Worm (Caenorhabditis elegans): ENCODE data around the gene srw-42.

The srw-42 gene

DNA sequence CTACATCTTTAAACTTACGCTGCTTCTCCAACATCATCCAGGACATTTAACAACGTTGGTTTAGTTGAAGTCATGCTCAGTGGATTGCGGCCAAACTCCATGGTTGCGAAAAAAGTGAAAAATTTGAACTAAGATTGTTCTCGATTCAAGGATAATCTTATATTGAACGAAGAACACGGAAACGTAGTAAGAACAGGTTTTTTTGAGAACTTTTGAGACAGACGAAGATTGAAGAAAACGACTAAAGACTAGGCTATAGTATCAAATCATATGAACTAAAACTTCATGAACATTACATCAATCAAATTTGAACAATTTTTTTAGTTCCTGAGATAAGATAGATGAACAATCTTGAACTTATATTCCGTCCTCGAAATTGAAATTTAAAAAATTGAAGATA lies 46.5 kb downstream of the srw-42 start, which contains the start of gene W06G6.10:
Gene W06G6.10 (minus strand): TSS at position 101 of the 400 bp plus-strand sequence.
- TF ChIP-seq tra-4 (tag; optimal IDR thresholded peaks at IDR 0.05) (no peak), sea-1 (GFP tag; conservative IDR thresholded peaks at IDR 0.05) (no peak), hmg-4 (GFP tag; optimal IDR thresholded peaks at IDR 0.05) (no peak), aly-1 (tag; optimal IDR thresholded peaks at IDR 0.05) (no peak), hnd-1 (tag; optimal IDR thresholded peaks at IDR 0.05) (no peak), F13C5.2 (tag; optimal IDR thresholded peaks at IDR 0.05) (no peak), ceh-36 (tag; optimal IDR thresholded peaks at IDR 0.05) (no peak), flt-1 (GFP tag; IDR thresholded peaks at IDR 0.05) (no peak), tbx-37 (GFP tag; conservative IDR thresholded peaks at IDR 0.05) (no peak), ama-1 (optimal IDR thresholded peaks at IDR 0.05) (no peak), B0310.2 (tag; optimal IDR thresholded peaks at IDR 0.05) (no peak)

DNA sequence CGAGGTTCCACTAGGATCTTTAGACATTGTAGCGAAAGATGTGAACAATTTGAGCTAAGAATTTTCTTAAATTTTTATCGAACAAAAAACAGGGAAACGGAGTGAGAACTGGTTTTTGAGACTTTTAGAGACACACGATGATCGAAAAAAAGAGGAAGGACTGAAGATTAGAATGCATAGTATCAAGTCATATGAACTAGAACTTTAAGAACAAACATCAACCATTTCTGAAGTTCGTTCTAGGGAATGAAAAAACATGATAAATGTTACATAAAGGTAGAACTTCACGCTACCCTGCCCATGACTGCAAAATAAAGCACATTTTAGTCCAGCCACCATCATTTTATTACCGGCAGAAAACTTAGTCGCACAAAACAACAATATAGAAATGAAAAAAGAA lies 47.3 kb downstream of the srw-42 start, which contains the start of gene W06G6.9:
Gene W06G6.9 (minus strand): TSS at position 101 of the 400 bp plus-strand sequence.
- TF ChIP-seq flt-1 (GFP tag; IDR thresholded peaks at IDR 0.05) (no peak), hmg-4 (GFP tag; optimal IDR thresholded peaks at IDR 0.05) (no peak), tra-4 (tag; optimal IDR thresholded peaks at IDR 0.05) (no peak), ama-1 (optimal IDR thresholded peaks at IDR 0.05) (no peak), hnd-1 (tag; optimal IDR thresholded peaks at IDR 0.05) (no peak), ceh-13 (GFP tag; optimal IDR thresholded peaks at IDR 0.05) (no peak), aly-1 (tag; optimal IDR thresholded peaks at IDR 0.05) (no peak), B0310.2 (tag; optimal IDR thresholded peaks at IDR 0.05) (no peak), scrt-1 (GFP tag; IDR thresholded peaks at IDR 0.05) (no peak), ceh-36 (tag; optimal IDR thresholded peaks at IDR 0.05) (no peak), pes-1 (GFP tag; IDR thresholded peaks at IDR 0.05) (no peak), F13C5.2 (tag; optimal IDR thresholded peaks at IDR 0.05) (no peak), hmbx-1 (tag; optimal IDR thresholded peaks at IDR 0.05) (no peak), sea-1 (GFP tag; conservative IDR thresholded peaks at IDR 0.05) (no peak)

DNA sequence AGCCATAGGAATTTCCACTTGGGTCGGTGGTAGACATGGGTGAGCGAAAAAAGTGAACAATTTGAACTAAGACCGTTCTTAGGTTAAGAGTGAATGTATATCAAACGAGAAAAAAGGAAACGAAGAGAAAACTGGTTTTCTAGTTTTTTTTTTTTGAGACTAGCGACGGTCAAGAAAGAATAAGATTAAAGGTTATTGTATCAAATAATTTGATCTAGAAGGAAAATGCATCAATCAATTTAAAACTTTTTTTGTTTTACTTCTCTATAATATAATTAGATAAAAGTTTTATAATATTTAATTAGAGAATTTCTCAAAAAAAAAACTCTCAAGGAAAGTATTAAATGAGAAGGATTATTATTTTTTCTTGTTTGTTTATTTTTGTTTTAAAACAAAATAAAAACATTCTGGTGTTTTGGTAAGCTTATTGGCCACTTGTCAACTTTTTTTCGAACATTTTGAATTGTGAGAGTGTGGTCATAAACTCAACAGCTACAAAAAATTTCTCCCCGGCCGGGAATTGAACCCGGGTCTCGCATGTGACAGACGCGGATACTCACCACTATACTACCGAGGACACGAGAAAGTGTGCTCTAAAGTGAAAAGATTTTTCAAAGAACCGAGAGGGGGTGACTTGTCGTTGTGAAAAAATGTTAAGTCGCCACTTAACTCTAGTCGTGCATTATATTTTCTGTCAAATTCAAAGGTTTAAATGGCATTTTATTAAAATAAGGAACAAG lies 48.3 kb downstream of the srw-42 start, which contains the start of gene W06G6.17:
Gene W06G6.17 (minus strand): TSS at position 51 of the 740 bp plus-strand sequence.
- no peak for TF ChIP-seq ceh-36 (tag; optimal IDR thresholded peaks at IDR 0.05)
- TF ChIP-seq tbx-37 (GFP tag; conservative IDR thresholded peaks at IDR 0.05) = no peak
- no peak for TF ChIP-seq ama-1 (optimal IDR thresholded peaks at IDR 0.05)
- no peak for TF ChIP-seq hmbx-1 (tag; optimal IDR thresholded peaks at IDR 0.05)
- TF ChIP-seq hnd-1 (tag; optimal IDR thresholded peaks at IDR 0.05) = no peak
- no peak for TF ChIP-seq tra-4 (tag; optimal IDR thresholded peaks at IDR 0.05)
- no peak for TF ChIP-seq B0310.2 (tag; optimal IDR thresholded peaks at IDR 0.05)
- no peak for TF ChIP-seq scrt-1 (GFP tag; IDR thresholded peaks at IDR 0.05)
- no peak for TF ChIP-seq F13C5.2 (tag; optimal IDR thresholded peaks at IDR 0.05)
- no peak for TF ChIP-seq ceh-13 (GFP tag; optimal IDR thresholded peaks at IDR 0.05)
- TF ChIP-seq tbx-11 (GFP tag; IDR thresholded peaks at IDR 0.05) = no peak
- no peak for TF ChIP-seq ets-7 (tag; optimal IDR thresholded peaks at IDR 0.05)
- no peak for TF ChIP-seq sea-1 (GFP tag; conservative IDR thresholded peaks at IDR 0.05)
- TF ChIP-seq flt-1 (GFP tag; IDR thresholded peaks at IDR 0.05) = no peak
- no peak for TF ChIP-seq pes-1 (GFP tag; IDR thresholded peaks at IDR 0.05)
- TF ChIP-seq aly-1 (tag; optimal IDR thresholded peaks at IDR 0.05) = no peak
- no peak for TF ChIP-seq hmg-4 (GFP tag; optimal IDR thresholded peaks at IDR 0.05)

DNA sequence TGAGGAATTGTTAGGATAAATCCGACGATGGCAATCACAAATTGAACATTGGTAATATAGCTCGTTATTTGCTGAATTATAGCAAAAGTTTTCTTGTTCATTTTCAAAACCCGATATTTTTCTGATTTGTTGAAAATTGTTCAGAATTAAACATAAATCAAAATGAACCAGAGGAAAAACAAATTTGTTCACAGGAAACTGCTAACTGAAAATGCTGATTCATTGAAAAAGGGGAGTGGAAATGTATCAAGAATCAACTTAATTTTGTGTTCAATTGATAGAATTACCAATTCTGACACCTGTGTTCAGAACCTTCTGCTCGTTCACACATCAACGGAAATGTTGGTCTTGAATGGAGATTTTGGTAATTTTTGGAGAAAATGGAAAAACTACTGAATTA lies 50.1 kb downstream of the srw-42 start, which contains the start of gene srw-77:
Gene srw-77 (minus strand): TSS at position 101 of the 400 bp plus-strand sequence.
- TF ChIP-seq scrt-1 (GFP tag; IDR thresholded peaks at IDR 0.05) (no peak), tbx-11 (GFP tag; IDR thresholded peaks at IDR 0.05) (no peak), sea-1 (GFP tag; conservative IDR thresholded peaks at IDR 0.05) (no peak), ama-1 (optimal IDR thresholded peaks at IDR 0.05) (no peak), ceh-36 (tag; optimal IDR thresholded peaks at IDR 0.05) (no peak), hmbx-1 (tag; optimal IDR thresholded peaks at IDR 0.05) (no peak)
